Fruit fly (Drosophila melanogaster) whole organism, embryonic: ENCODE data around the gene CG5056.

Experiments used
- Aef1 ChIP-seq: fragments of 200-800 bp; sonication (Bioruptor generic); IDR thresholded peaks from 3 replicates; pipeline ENCODE4 v1.3.6; 2022; ENCODE audit warnings: missing biosample characterization, missing genetic modification characterization
- CG10543 ChIP-seq: fragments of 200-800 bp; sonication (Bioruptor generic); optimal IDR thresholded peaks from 3 replicates; lab custom pipeline; 2017; ENCODE audit warnings: missing biosample characterization, mild to moderate bottlenecking, missing genetic modification characterization, moderate library complexity
- CG11398 ChIP-seq: fragments of 200-800 bp; sonication (Bioruptor generic); optimal IDR thresholded peaks from 2 replicates; lab custom pipeline; 2016; ENCODE audit warnings: missing biosample characterization, missing genetic modification characterization
- CG11696 ChIP-seq: fragments of 200-800 bp; sonication (Bioruptor generic); IDR thresholded peaks from 2 replicates; pipeline ENCODE4 v1.3.6; 2022; ENCODE audit warnings: missing biosample characterization, missing genetic modification characterization
- CG12769 ChIP-seq: fragments of 200-800 bp; sonication (Bioruptor generic); optimal IDR thresholded peaks from 2 replicates; lab custom pipeline; 2019; ENCODE audit warnings: missing biosample characterization, mild to moderate bottlenecking, missing genetic modification characterization, moderate library complexity
- CG14667 ChIP-seq: fragments of 200-800 bp; sonication (Bioruptor generic); IDR thresholded peaks from 2 replicates; pipeline ENCODE4 v1.3.6; 2022; ENCODE audit warnings: missing biosample characterization, missing genetic modification characterization
- CG15011 ChIP-seq: fragments of 200-800 bp; sonication (Bioruptor generic); optimal IDR thresholded peaks from 3 replicates; lab custom pipeline; 2018; ENCODE audit warnings: missing biosample characterization, mild to moderate bottlenecking, missing genetic modification characterization
- CG15514 ChIP-seq: fragments of 200-800 bp; sonication (Bioruptor generic); optimal IDR thresholded peaks from 3 replicates; lab custom pipeline; 2017; ENCODE audit warnings: missing biosample characterization, missing genetic modification characterization, mild to moderate bottlenecking, moderate library complexity, missing genetic modification reagents
- CG15601 ChIP-seq: fragments of 200-800 bp; sonication (Bioruptor generic); optimal IDR thresholded peaks from 3 replicates; lab custom pipeline; 2019; ENCODE audit warnings: missing biosample characterization, mild to moderate bottlenecking, missing genetic modification characterization, moderate library complexity
- CG15696 ChIP-seq: fragments of 200-800 bp; sonication (Bioruptor generic); optimal IDR thresholded peaks from 2 replicates; lab custom pipeline; 2019; ENCODE audit warnings: missing biosample characterization, mild to moderate bottlenecking, missing genetic modification characterization, moderate library complexity
- CG17361 ChIP-seq: fragments of 200-800 bp; sonication (Bioruptor generic); IDR thresholded peaks from 3 replicates; pipeline ENCODE4 v1.3.6; 2022; ENCODE audit warnings: missing biosample characterization, missing genetic modification characterization
- CG17385 ChIP-seq: fragments of 200-800 bp; sonication (Bioruptor generic); optimal IDR thresholded peaks from 3 replicates; lab custom pipeline; 2018; ENCODE audit warnings: missing biosample characterization, mild to moderate bottlenecking, missing genetic modification characterization
- CG17568 ChIP-seq: fragments of 200-800 bp; sonication (Bioruptor generic); optimal IDR thresholded peaks from 2 replicates; lab custom pipeline; 2018; ENCODE audit warnings: missing biosample characterization, mild to moderate bottlenecking, missing genetic modification characterization, moderate library complexity
- CG30403 ChIP-seq: fragments of 200-800 bp; sonication (Bioruptor generic); optimal IDR thresholded peaks from 3 replicates; lab custom pipeline; 2016; ENCODE audit warnings: missing biosample characterization, missing genetic modification characterization
- CG3281 ChIP-seq: fragments of 200-800 bp; sonication (Bioruptor generic); optimal IDR thresholded peaks from 3 replicates; lab custom pipeline; 2017; ENCODE audit warnings: missing biosample characterization, mild to moderate bottlenecking, missing genetic modification characterization
- CG33557 ChIP-seq: fragments of 200-800 bp; sonication (Bioruptor generic); optimal IDR thresholded peaks from 2 replicates; lab custom pipeline; 2019; ENCODE audit warnings: missing biosample characterization, mild to moderate bottlenecking, missing genetic modification characterization, moderate library complexity
- CG3726 ChIP-seq: fragments of 200-800 bp; sonication (Bioruptor generic); IDR thresholded peaks from 3 replicates; pipeline ENCODE4, ENCODE4 v1.3.6; 2022; ENCODE audit warnings: missing biosample characterization, missing genetic modification characterization
- CG4820 ChIP-seq: fragments of 200-800 bp; sonication (Bioruptor generic); optimal IDR thresholded peaks from 3 replicates; lab custom pipeline; 2016; ENCODE audit warnings: missing biosample characterization, missing genetic modification characterization
- CG6654 ChIP-seq: fragments of 200-800 bp; sonication (Bioruptor generic); optimal IDR thresholded peaks from 2 replicates; lab custom pipeline; 2017; ENCODE audit warnings: missing biosample characterization, mild to moderate bottlenecking, missing genetic modification characterization
- CG6854 ChIP-seq: fragments of 200-800 bp; sonication (Bioruptor generic); optimal IDR thresholded peaks from 3 replicates; lab custom pipeline; 2017; ENCODE audit warnings: missing biosample characterization, mild to moderate bottlenecking, missing genetic modification characterization
- CoRest ChIP-seq: fragments of 200-800 bp; sonication (Bioruptor generic); optimal IDR thresholded peaks from 3 replicates; lab custom pipeline; 2018; ENCODE audit warnings: missing biosample characterization, mild to moderate bottlenecking, missing genetic modification characterization, moderate library complexity
- Eip74EF ChIP-seq, 2 experiments: fragments of 200-800 bp in 1 of 2; fragments of >200 bp in 1 of 2; sonication (Bioruptor generic) in 1 of 2; optimal IDR thresholded peaks; 2 replicates each; lab custom pipeline; 2017 to 2019; ENCODE audit warnings: missing biosample characterization in 2 of 2, missing genetic modification characterization in 2 of 2, mild to moderate bottlenecking in 1 of 2, moderate library complexity in 1 of 2
- Fer1 ChIP-seq: fragments of 200-800 bp; sonication (Bioruptor generic); optimal IDR thresholded peaks from 2 replicates; lab custom pipeline; 2017; ENCODE audit warnings: missing biosample characterization, mild to moderate bottlenecking, missing genetic modification characterization
- Fer3 ChIP-seq: fragments of 200-800 bp; sonication (Bioruptor generic); optimal IDR thresholded peaks from 2 replicates; lab custom pipeline; 2018; ENCODE audit warnings: missing biosample characterization, mild to moderate bottlenecking, missing genetic modification characterization, moderate library complexity
- GATAe ChIP-seq: fragments of 200-800 bp; sonication (Bioruptor generic); conservative IDR thresholded peaks from 2 replicates; pipeline ENCODE4 v1.3.6; 2022; ENCODE audit warnings: missing biosample characterization, missing genetic modification characterization
- H2.0 ChIP-seq: fragments of 200-800 bp; sonication (Bioruptor generic); IDR thresholded peaks from 2 replicates; pipeline ENCODE4 v1.3.6; 2022; ENCODE audit warnings: missing biosample characterization, missing genetic modification characterization
- Kr ChIP-seq: fragments of 200-800 bp; sonication (Bioruptor generic); optimal IDR thresholded peaks from 2 replicates; lab custom pipeline; 2017; ENCODE audit warnings: missing biosample characterization, mild to moderate bottlenecking, missing genetic modification characterization
- Sox100B ChIP-seq: fragments of 200-800 bp; sonication (Bioruptor generic); optimal IDR thresholded peaks from 3 replicates; lab custom pipeline; 2018; ENCODE audit warnings: missing biosample characterization, mild to moderate bottlenecking, missing genetic modification characterization
- Trl ChIP-seq, 3 experiments: fragments of >200 bp in 2 of 3; fragments of 200-800 bp in 1 of 3; sonication (Bioruptor generic) in 1 of 3; optimal IDR thresholded peaks; 2 replicates in 1 of 3; 3 replicates in 2 of 3; lab custom pipeline; 2016 to 2017; ENCODE audit warnings: missing biosample characterization in 1 of 3, missing genetic modification characterization in 1 of 3
- aop ChIP-seq: fragments of 200-800 bp; sonication (Bioruptor generic); IDR thresholded peaks from 2 replicates; pipeline ENCODE4 v1.3.6; 2022; ENCODE audit warnings: missing biosample characterization, missing genetic modification characterization
- ap ChIP-seq: fragments of 200-800 bp; sonication (Bioruptor generic); IDR thresholded peaks from 2 replicates; pipeline ENCODE4 v1.3.6; 2022; ENCODE audit warnings: missing biosample characterization, missing genetic modification characterization
- btn ChIP-seq: fragments of 200-800 bp; sonication (Bioruptor generic); optimal IDR thresholded peaks from 2 replicates; lab custom pipeline; 2016; ENCODE audit warnings: missing biosample characterization, missing genetic modification characterization
- chif ChIP-seq, 2 experiments: fragments of 200-800 bp; sonication (Bioruptor generic); optimal IDR thresholded peaks; 3 replicates each; lab custom pipeline; 2016; ENCODE audit warnings: missing biosample characterization in 2 of 2, missing genetic modification characterization in 2 of 2
- dmrt11E ChIP-seq: fragments of 200-800 bp; sonication (Bioruptor generic); optimal IDR thresholded peaks from 3 replicates; lab custom pipeline; 2018; ENCODE audit warnings: missing biosample characterization, mild to moderate bottlenecking, missing genetic modification characterization, moderate library complexity
- fd3F ChIP-seq: fragments of 200-800 bp; sonication (Bioruptor generic); optimal IDR thresholded peaks from 2 replicates; lab custom pipeline; 2018; ENCODE audit warnings: missing biosample characterization, mild to moderate bottlenecking, missing genetic modification characterization, moderate library complexity
- fd64A ChIP-seq: fragments of 200-800 bp; sonication (Bioruptor generic); optimal IDR thresholded peaks from 3 replicates; lab custom pipeline; 2018; ENCODE audit warnings: missing biosample characterization, mild to moderate bottlenecking, missing genetic modification characterization
- gce ChIP-seq: fragments of 200-800 bp; sonication (Bioruptor generic); IDR thresholded peaks from 3 replicates; pipeline ENCODE4 v1.3.6; 2022; ENCODE audit warnings: missing biosample characterization, missing genetic modification characterization
- hb ChIP-seq: fragments of 200-800 bp; sonication (Bioruptor generic); IDR thresholded peaks from 3 replicates; pipeline ENCODE4 v1.3.6; 2022; ENCODE audit warnings: missing biosample characterization, missing genetic modification characterization; ENCODE audit not compliant: partially characterized antibody
- kah ChIP-seq: fragments of 200-800 bp; sonication (Bioruptor generic); optimal IDR thresholded peaks from 2 replicates; lab custom pipeline; 2018; ENCODE audit warnings: missing biosample characterization, mild to moderate bottlenecking, missing genetic modification characterization
- lmd ChIP-seq: fragments of 200-800 bp; sonication (Bioruptor generic); IDR thresholded peaks from 2 replicates; pipeline ENCODE4 v1.3.6; 2022; ENCODE audit warnings: missing biosample characterization, missing genetic modification characterization
- luna ChIP-seq: fragments of 200-800 bp; sonication (Bioruptor generic); optimal IDR thresholded peaks from 2 replicates; lab custom pipeline; 2016; ENCODE audit warnings: missing biosample characterization, missing genetic modification characterization
- nau ChIP-seq: fragments of 200-800 bp; sonication (Bioruptor generic); optimal IDR thresholded peaks from 3 replicates; lab custom pipeline; 2017; ENCODE audit warnings: missing biosample characterization, mild to moderate bottlenecking, missing genetic modification characterization, missing genetic modification reagents
- odd ChIP-seq: fragments of 200-800 bp; sonication (Bioruptor generic); optimal IDR thresholded peaks from 2 replicates; lab custom pipeline; 2017; ENCODE audit warnings: missing biosample characterization, mild to moderate bottlenecking, missing genetic modification characterization
- p53 ChIP-seq: fragments of 200-800 bp; sonication (Bioruptor generic); optimal IDR thresholded peaks from 2 replicates; lab custom pipeline; 2016; ENCODE audit warnings: missing biosample characterization, missing genetic modification characterization
- repo ChIP-seq: fragments of 200-800 bp; sonication (Bioruptor generic); optimal IDR thresholded peaks from 2 replicates; lab custom pipeline; 2016; ENCODE audit warnings: missing biosample characterization, missing genetic modification characterization
- row ChIP-seq: fragments of 200-800 bp; sonication (Bioruptor generic); IDR thresholded peaks from 3 replicates; pipeline ENCODE4 v1.3.6; 2022; ENCODE audit warnings: missing biosample characterization, missing genetic modification characterization
- tap ChIP-seq: fragments of 200-800 bp; optimal IDR thresholded peaks from 3 replicates; lab custom pipeline; 2019; ENCODE audit warnings: missing biosample characterization, mild to moderate bottlenecking, missing genetic modification characterization, moderate library complexity
- tio ChIP-seq: fragments of 200-800 bp; sonication (Bioruptor generic); optimal IDR thresholded peaks from 2 replicates; lab custom pipeline; 2017; ENCODE audit warnings: missing biosample characterization, missing genetic modification characterization, inconsistent platforms

CG5056 gene

DNA sequence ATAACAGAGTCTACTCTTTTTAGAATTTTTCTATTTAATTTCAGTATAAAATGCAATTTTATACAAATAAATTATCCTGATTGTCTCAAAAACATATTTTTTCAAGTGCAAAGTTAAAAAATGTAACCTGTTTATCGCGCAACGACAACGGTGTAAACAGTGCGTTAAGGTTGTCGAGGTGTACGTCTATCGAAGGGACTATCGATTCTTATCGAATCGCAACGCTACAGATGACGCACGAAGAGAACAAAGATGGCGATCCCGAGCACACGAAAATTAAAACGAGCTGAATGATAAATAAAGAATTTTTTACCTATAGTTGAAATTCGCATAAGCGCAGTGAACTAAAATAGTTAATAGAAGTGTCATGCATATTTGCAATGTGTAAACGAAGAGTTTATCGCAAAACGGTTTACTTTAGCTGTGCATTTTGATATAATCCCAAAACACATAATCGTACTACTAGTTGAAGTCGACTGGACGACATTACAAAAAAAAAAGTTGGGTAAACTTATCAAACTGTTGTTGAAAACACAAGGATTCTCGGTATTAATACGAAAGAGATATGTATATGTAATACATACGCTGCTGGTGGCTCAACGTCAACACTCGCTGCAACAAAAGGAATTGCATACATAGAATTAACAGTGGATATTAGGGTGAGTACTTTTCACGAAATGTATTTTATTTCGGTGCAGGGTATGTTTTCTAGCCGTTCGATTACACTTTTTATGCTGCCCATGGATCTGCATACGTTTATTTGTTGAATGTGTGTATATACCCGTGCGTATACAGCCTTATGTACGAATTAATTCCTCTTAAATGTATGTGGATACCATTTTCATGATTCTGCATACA, 21.6 kb downstream of the CG5056 start, which contains the start of gene da (continued):
- TF ChIP-seq Kr (GFP tag; lab: Kevin White, UChicago) (no peak), ap (GFP tag; lab: Robert Waterston, UW) (no peak), Trl (optimal IDR thresholded peaks at IDR 0.05; lab: Kevin White, UChicago) (no peak), Trl (GFP tag; optimal IDR thresholded peaks at IDR 0.05; lab: Kevin White, UChicago) (peak; percentile 47), CG6854 (GFP tag; lab: Kevin White, UChicago) (peak; percentile 38), Fer1 (GFP tag; lab: Kevin White, UChicago) (peak; percentile 26), kah (GFP tag; lab: Kevin White, UChicago) (peak; percentile 7), dmrt11E (tag; lab: Kevin White, UChicago) (peak; percentile 65), Sox100B (peak; percentile 51), CG3281 (GFP tag; lab: Kevin White, UChicago) (peak; percentile 10), btn (GFP tag; lab: Kevin White, UChicago) (no peak), CG11398 (no peak), tap (peak; percentile 60), Aef1 (GFP tag; lab: Robert Waterston, UW) (peak; percentile 52; the same call in 2 of the 3 replicates), CG3726 (GFP tag; lab: Robert Waterston, UW) (no peak), CG30403 (peak; percentile 77), CG10543 (GFP tag; lab: Kevin White, UChicago) (peak; percentile 21), CG4820 (GFP tag; lab: Kevin White, UChicago) (peak; percentile 35), Eip74EF (GFP tag; optimal IDR thresholded peaks at IDR 0.05; lab: Kevin White, UChicago) (peak in 1 of 2 experiments; percentile 70), CG11696 (GFP tag; lab: Robert Waterston, UW) (no peak), hb (GFP tag; lab: Robert Waterston, UW) (no peak), odd (GFP tag; lab: Kevin White, UChicago) (peak; percentile 23), CG17361 (peak; percentile 58; the same call in 1 of the 3 replicates), CG17568 (peak; percentile 24), CG12769 (tag; lab: Kevin White, UChicago) (no peak), luna (GFP tag; lab: Kevin White, UChicago) (no peak), CG6654 (GFP tag; lab: Kevin White, UChicago) (no peak), H2.0 (GFP tag; lab: Robert Waterston, UW) (peak; percentile 60), CG15696 (tag; lab: Kevin White, UChicago) (peak; percentile 28), CoRest (tag; lab: Kevin White, UChicago) (peak; percentile 73), Fer3 (tag; lab: Kevin White, UChicago) (peak; percentile 65), CG15011 (GFP tag; lab: Kevin White, UChicago) (no peak), GATAe (GFP tag; lab: Robert Waterston, UW) (no peak), p53 (GFP tag; lab: Kevin White, UChicago) (peak; percentile 12), aop (GFP tag; lab: Robert Waterston, UW) (no peak), CG14667 (GFP tag; lab: Robert Waterston, UW) (no peak), nau (GFP tag; lab: Kevin White, UChicago) (no peak), repo (GFP tag; lab: Kevin White, UChicago) (no peak), CG17385 (GFP tag; lab: Kevin White, UChicago) (peak; percentile 26), chif (GFP tag; optimal IDR thresholded peaks at IDR 0.05; lab: Kevin White, UChicago) (peak; percentile 44 to 55), CG33557 (GFP tag; lab: Kevin White, UChicago) (peak; percentile 18), CG15514 (GFP tag; lab: Kevin White, UChicago) (peak; percentile 81), row (GFP tag; lab: Robert Waterston, UW) (peak; percentile 85), fd3F (GFP tag; lab: Kevin White, UChicago) (peak; percentile 35), tio (GFP tag; lab: Kevin White, UChicago) (no peak), lmd (no peak), CG15601 (tag; lab: Kevin White, UChicago) (peak; percentile 48), gce (GFP tag; lab: Robert Waterston, UW) (no peak; the same call in 2 of the 3 replicates), fd64A (GFP tag; lab: Kevin White, UChicago) (no peak)
